Worm (Caenorhabditis elegans) whole organism, early embryonic: ENCODE results near the gene glb-31.

Experiments
- B0310.2 ChIP-seq: sonication (generic microtip); optimal IDR thresholded peaks from 2 replicates; lab custom pipeline; 2016; ENCODE audit warnings: mild to moderate bottlenecking, missing genetic modification characterization, missing compliant biosample characterization
- F13C5.2 ChIP-seq: sonication (generic microtip); optimal IDR thresholded peaks from 2 replicates; lab custom pipeline; 2017; ENCODE audit warnings: mild to moderate bottlenecking, missing genetic modification characterization, inconsistent platforms, missing compliant biosample characterization
- aly-1 ChIP-seq: sonication (generic microtip); optimal IDR thresholded peaks from 2 replicates; lab custom pipeline; 2016; ENCODE audit warnings: missing genetic modification characterization, missing compliant biosample characterization
- ama-1 ChIP-seq: fragments of 150-350 bp; optimal IDR thresholded peaks from 2 replicates; lab custom pipeline; 2014
- ceh-13 ChIP-seq: fragments of 200-800 bp; sonication (Bioruptor generic); optimal IDR thresholded peaks from 2 replicates; lab custom pipeline; 2018; ENCODE audit warnings: mild to moderate bottlenecking, missing genetic modification characterization, missing compliant biosample characterization
- ceh-36 ChIP-seq: sonication (generic microtip); optimal IDR thresholded peaks from 2 replicates; lab custom pipeline; 2016; ENCODE audit warnings: missing genetic modification characterization, inconsistent platforms, missing compliant biosample characterization
- ets-7 ChIP-seq: sonication (generic microtip); optimal IDR thresholded peaks from 2 replicates; lab custom pipeline; 2016; ENCODE audit warnings: missing genotype, missing genetic modification characterization, missing compliant biosample characterization
- flt-1 ChIP-seq: fragments of 200-800 bp; sonication (Bioruptor generic); IDR thresholded peaks from 2 replicates; pipeline ENCODE4 v1.3.6; 2022; ENCODE audit warnings: missing genetic modification characterization, missing compliant biosample characterization
- hmbx-1 ChIP-seq: sonication (generic microtip); optimal IDR thresholded peaks from 2 replicates; lab custom pipeline; 2016; ENCODE audit warnings: mild to moderate bottlenecking, missing genetic modification characterization, missing compliant biosample characterization
- hmg-4 ChIP-seq: fragments of 200-800 bp; sonication (Bioruptor generic); optimal IDR thresholded peaks from 2 replicates; lab custom pipeline; 2018; ENCODE audit warnings: mild to moderate bottlenecking, missing genetic modification characterization, missing compliant biosample characterization
- hnd-1 ChIP-seq: sonication (generic microtip); optimal IDR thresholded peaks from 2 replicates; lab custom pipeline; 2016; ENCODE audit warnings: missing genetic modification characterization, missing compliant biosample characterization
- pes-1 ChIP-seq: fragments of 200-800 bp; sonication (Bioruptor generic); IDR thresholded peaks from 2 replicates; pipeline ENCODE4 v1.3.6; 2022; ENCODE audit warnings: missing genetic modification reagents, missing genetic modification characterization, missing compliant biosample characterization
- scrt-1 ChIP-seq: fragments of 200-800 bp; sonication (Bioruptor generic); IDR thresholded peaks from 2 replicates; pipeline ENCODE4 v1.3.6; 2022; ENCODE audit warnings: missing genetic modification characterization, missing compliant biosample characterization
- sea-1 ChIP-seq: fragments of 200-800 bp; sonication (Bioruptor generic); conservative IDR thresholded peaks from 2 replicates; pipeline ENCODE4 v1.3.6; 2022; ENCODE audit warnings: missing genetic modification characterization, missing compliant biosample characterization
- tbx-11 ChIP-seq: fragments of 200-800 bp; sonication (Bioruptor generic); IDR thresholded peaks from 2 replicates; pipeline ENCODE4 v1.3.6; 2022; ENCODE audit warnings: missing genetic modification characterization, missing compliant biosample characterization
- tbx-37 ChIP-seq: fragments of 200-800 bp; sonication (Bioruptor generic); conservative IDR thresholded peaks from 2 replicates; pipeline ENCODE4 v1.3.6; 2022; ENCODE audit warnings: missing genetic modification reagents, missing genetic modification characterization, missing compliant biosample characterization
- tra-4 ChIP-seq: sonication (generic microtip); optimal IDR thresholded peaks from 2 replicates; lab custom pipeline; 2017; ENCODE audit warnings: missing genetic modification characterization, missing compliant biosample characterization

The glb-31 gene

DNA sequence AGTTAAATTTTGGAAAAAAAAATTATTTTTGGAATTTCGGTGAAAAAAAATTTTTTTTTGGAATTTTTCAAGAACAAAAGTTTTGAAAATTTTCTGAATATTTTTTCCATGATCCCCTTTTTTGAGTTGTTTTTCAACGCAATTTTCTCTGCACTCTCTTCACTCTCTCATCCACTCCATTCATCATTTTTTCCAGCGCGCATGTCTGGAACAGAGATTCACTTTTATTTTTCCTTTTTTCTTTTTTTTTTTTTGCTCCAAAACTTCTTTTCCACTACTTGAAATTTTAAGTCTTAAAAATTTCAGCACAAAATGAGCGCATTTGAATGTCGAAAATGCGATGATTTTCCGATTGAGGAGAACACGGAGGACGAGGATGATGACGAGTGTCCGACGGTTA, 25.2 kb upstream of the glb-31 start, which contains the start of gene jip-1:
TSS of gene jip-1 (plus strand) at position 301 of the 400 bp plus-strand sequence.
- TF ChIP-seq ets-7 (tag; lab: Kevin White, UChicago) (no peak), flt-1 (GFP tag; lab: Robert Waterston, UW) (no peak), tra-4 (no peak), scrt-1 (GFP tag; lab: Robert Waterston, UW) (no peak), pes-1 (GFP tag; lab: Robert Waterston, UW) (no peak), hmbx-1 (tag; lab: Kevin White, UChicago) (no peak), tbx-37 (GFP tag; lab: Robert Waterston, UW) (no peak), F13C5.2 (tag; lab: Kevin White, UChicago) (no peak), aly-1 (no peak), tbx-11 (no peak), hmg-4 (GFP tag; lab: Kevin White, UChicago) (no peak)

DNA sequence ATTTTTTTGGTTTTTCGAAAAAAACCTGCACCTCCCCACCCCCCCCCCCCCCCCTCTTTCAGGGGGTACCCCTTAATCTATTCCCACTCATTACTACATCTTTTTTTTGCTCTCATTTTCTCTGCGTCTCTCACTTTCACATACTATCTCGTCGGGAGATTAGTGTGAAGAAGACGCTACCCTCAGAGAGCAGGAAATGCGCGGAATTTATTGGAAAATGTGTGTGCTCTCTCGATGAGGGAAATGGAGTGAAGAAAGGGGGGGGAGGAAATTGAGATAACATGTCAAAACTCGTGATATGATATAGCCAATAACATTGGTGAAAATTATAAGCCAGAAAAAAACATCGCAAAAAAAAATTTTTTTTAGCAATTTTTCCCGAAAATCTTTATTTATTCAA, 24.1 kb upstream of the glb-31 start:
- TF ChIP-seq ama-1 (lab: Kevin White, UChicago) (no peak), scrt-1 (GFP tag; lab: Robert Waterston, UW) (no peak), flt-1 (GFP tag; lab: Robert Waterston, UW) (no peak)

DNA sequence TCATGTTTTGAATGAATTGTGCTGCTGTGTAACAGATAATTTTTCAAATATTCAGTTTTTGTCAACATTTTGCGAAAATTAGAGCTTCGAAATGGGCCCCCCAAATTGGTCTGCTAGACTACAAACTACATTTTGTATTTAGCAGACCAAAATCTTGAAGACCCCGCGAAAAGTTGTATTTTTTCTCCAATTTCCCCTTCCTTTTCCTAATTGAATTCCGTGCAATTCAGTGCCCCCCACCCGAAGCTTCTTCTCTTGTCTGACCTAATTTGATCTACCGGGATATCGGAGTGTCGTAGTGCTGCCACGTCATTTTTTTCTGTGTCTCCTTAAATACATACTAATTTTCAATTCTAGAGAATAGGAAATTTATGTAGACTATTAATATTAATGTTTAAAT, 22.6 kb upstream of the glb-31 start:
- TF ChIP-seq ceh-36 (tag; lab: Kevin White, UChicago) (no peak), hmg-4 (GFP tag; lab: Kevin White, UChicago) (no peak), tbx-37 (GFP tag; lab: Robert Waterston, UW) (no peak), F13C5.2 (tag; lab: Kevin White, UChicago) (no peak), B0310.2 (tag; lab: Kevin White, UChicago) (no peak), tra-4 (no peak), hnd-1 (tag; lab: Kevin White, UChicago) (no peak), aly-1 (no peak), ets-7 (tag; lab: Kevin White, UChicago) (no peak), ceh-13 (GFP tag; lab: Kevin White, UChicago) (no peak), sea-1 (no peak), hmbx-1 (tag; lab: Kevin White, UChicago) (no peak), tbx-11 (no peak), ama-1 (lab: Kevin White, UChicago) (no peak), scrt-1 (GFP tag; lab: Robert Waterston, UW) (no peak), flt-1 (GFP tag; lab: Robert Waterston, UW) (no peak), pes-1 (GFP tag; lab: Robert Waterston, UW) (no peak)

DNA sequence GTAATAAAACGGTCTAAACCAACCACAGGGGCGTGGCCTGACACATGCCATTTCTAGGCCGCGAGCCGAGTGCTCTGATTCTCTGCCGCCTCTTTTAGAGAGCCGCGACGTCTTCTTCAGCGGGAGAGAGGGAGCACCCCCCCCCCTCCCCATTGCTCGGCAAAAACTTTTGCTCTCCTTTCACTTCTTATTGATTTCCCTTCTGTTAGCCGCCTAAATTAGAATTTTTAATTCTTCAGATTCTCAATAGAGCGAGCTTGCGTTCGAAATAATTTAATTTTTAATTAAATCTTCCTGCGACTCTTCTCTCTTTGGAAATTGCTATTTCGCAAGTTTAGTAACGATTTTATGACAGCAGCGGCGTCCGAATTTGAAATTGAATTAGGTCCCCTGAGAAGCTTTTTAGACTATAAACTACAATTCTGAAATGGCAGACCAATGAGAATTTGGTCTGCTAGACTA, 21.8 kb upstream of the glb-31 start:
- no peak for TF ChIP-seq F13C5.2 (tag; lab: Kevin White, UChicago)
- TF ChIP-seq tbx-37 (GFP tag; lab: Robert Waterston, UW): no peak
- no peak for TF ChIP-seq aly-1
- no peak for TF ChIP-seq hnd-1 (tag; lab: Kevin White, UChicago)
- TF ChIP-seq tbx-11: no peak
- TF ChIP-seq flt-1 (GFP tag; lab: Robert Waterston, UW): no peak
- no peak for TF ChIP-seq B0310.2 (tag; lab: Kevin White, UChicago)
- TF ChIP-seq ceh-13 (GFP tag; lab: Kevin White, UChicago): no peak
- no peak for TF ChIP-seq hmbx-1 (tag; lab: Kevin White, UChicago)
- no peak for TF ChIP-seq pes-1 (GFP tag; lab: Robert Waterston, UW)
- no peak for TF ChIP-seq ama-1 (lab: Kevin White, UChicago)
- TF ChIP-seq sea-1: no peak
- no peak for TF ChIP-seq ets-7 (tag; lab: Kevin White, UChicago)
- no peak for TF ChIP-seq ceh-36 (tag; lab: Kevin White, UChicago)
- no peak for TF ChIP-seq scrt-1 (GFP tag; lab: Robert Waterston, UW)
- no peak for TF ChIP-seq hmg-4 (GFP tag; lab: Kevin White, UChicago)
- no peak for TF ChIP-seq tra-4

DNA sequence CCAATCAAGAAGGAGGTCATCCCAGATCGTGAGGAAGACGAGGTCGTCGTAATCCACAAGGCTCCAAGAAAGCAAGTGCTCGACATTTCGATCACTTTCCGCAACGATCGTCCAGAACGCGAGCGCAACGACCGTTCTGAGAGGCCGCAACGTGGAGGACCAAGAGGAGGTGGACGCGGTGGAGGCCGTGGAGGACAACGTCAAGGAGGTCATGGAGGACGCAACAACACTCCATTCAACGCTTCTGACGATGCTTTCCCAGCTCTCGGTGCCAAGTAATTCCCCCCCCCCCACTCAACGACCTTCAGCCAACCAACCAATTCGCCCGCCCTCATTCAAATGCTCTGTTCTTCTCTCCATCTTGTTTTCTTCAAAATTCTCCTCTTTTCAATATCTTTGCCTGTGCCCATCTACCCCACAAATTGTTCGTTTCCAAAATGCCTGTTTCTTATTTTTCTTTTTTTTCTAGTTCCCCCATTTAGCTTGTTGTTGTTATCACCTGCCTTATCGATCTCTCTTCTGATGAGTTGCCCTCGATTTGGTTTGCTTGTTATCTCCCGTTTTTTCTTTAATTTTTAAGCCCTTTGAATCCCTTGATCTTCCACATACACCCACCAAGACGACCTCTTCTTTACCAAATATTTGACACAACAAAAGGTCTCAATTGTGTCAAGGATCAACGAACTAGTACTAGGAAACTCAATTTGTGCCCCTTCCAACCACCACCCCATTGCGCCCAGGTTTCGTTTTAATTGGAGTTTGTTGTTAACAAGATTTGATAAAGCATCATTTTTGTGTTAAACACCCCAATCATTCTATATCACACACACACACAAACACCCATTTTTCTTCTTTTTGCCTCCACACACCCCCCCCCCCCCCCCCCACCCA, 21.1 kb upstream of the glb-31 start:
- TF ChIP-seq hmg-4 (GFP tag; lab: Kevin White, UChicago): no peak
- TF ChIP-seq ama-1 (lab: Kevin White, UChicago): no peak
- TF ChIP-seq B0310.2 (tag; lab: Kevin White, UChicago): no peak
- no peak for TF ChIP-seq scrt-1 (GFP tag; lab: Robert Waterston, UW)
- no peak for TF ChIP-seq aly-1
- no peak for TF ChIP-seq F13C5.2 (tag; lab: Kevin White, UChicago)
- no peak for TF ChIP-seq tbx-11
- TF ChIP-seq tra-4: no peak
- TF ChIP-seq pes-1 (GFP tag; lab: Robert Waterston, UW): no peak
- no peak for TF ChIP-seq sea-1
- TF ChIP-seq ets-7 (tag; lab: Kevin White, UChicago): no peak
- no peak for TF ChIP-seq hmbx-1 (tag; lab: Kevin White, UChicago)
- no peak for TF ChIP-seq ceh-13 (GFP tag; lab: Kevin White, UChicago)
- TF ChIP-seq hnd-1 (tag; lab: Kevin White, UChicago): no peak
- no peak for TF ChIP-seq flt-1 (GFP tag; lab: Robert Waterston, UW)
- no peak for TF ChIP-seq tbx-37 (GFP tag; lab: Robert Waterston, UW)
- no peak for TF ChIP-seq ceh-36 (tag; lab: Kevin White, UChicago)

DNA sequence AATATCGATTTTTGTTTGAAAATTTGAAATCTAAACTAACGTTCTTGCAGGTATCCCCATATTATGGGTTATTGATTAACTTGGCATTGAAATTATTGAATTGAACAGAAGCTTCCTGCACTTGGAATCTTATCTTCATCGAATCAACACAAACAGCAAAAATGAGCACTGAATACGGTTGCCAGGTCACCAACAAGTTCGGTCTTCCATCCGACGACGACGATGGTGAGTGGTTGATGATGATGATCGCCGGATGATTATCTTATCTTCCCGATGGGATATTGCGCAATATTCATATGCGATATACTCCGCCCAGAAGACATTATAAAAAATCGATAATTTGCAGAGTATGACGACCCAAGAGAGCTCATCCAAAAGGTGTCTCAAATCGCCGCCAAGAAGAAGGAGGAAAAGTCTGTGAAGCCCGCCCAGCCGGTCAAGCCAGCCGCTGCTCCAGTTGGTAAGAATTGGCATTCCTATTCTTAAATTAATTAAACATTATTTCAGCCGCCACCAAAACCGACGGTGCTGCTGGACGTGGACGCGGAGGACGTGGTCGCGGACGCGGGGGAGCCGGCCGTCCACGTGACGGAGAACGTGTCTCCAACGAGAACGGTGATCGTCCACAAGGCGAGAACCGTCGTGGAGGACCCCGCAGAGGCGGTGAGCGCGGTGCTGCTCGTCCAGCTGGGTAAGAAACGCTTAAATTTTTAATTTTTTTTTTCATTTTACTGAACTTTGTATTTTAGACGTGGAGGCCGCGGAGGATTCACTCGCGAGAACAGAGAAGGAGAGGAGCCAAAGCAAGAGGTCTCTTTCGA, 19.7 kb upstream of the glb-31 start, which contains the start of gene vig-1:
TSS of gene vig-1 (plus strand) at position 51 of the 821 bp plus-strand sequence.
- TF ChIP-seq ets-7 (tag; lab: Kevin White, UChicago) (no peak), tbx-11 (no peak), F13C5.2 (tag; lab: Kevin White, UChicago) (no peak)
